Fruit fly (Drosophila melanogaster): Measurements from ENCODE around the gene CG3078.
A peak's percentile ranks its signal among the peaks of the same experiment; 100 is the strongest.

The CG3078 gene

dm6 chrX:2294474-2295434 is 35.1 kb upstream of the CG3078 start (continued):
- TF ChIP-seq Hr38 (GFP tag; optimal IDR thresholded peaks at IDR 0.05): no peak
- TF ChIP-seq Met (GFP tag; optimal IDR thresholded peaks at IDR 0.05): peak; percentile 74
- no peak for TF ChIP-seq Blimp-1 (GFP tag; optimal IDR thresholded peaks at IDR 0.05)
- peak; percentile 68 for TF ChIP-seq CG7368 (GFP tag; optimal IDR thresholded peaks at IDR 0.05)
- no peak for TF ChIP-seq fd59A (GFP tag; optimal IDR thresholded peaks at IDR 0.05)
- no peak for TF ChIP-seq dac (GFP tag; optimal IDR thresholded peaks at IDR 0.05)
- no peak for TF ChIP-seq Sox15 (GFP tag; optimal IDR thresholded peaks at IDR 0.05)
- peak; percentile 89 for TF ChIP-seq Sox14 (GFP tag; optimal IDR thresholded peaks at IDR 0.05)
- peak; percentile 59; the same call in 2 of the 3 replicates for TF ChIP-seq CG8119 (GFP tag; IDR thresholded peaks at IDR 0.05)
- TF ChIP-seq CG16779 (tag; optimal IDR thresholded peaks at IDR 0.05): peak; percentile 46
- peak; percentile 57 for TF ChIP-seq vri (GFP tag; optimal IDR thresholded peaks at IDR 0.05)

dm6 chrX:2293294-2293988 is 33.8 kb upstream of the CG3078 start, which contains the start of gene CG2865:
Gene CG2865, minus strand, starts transcription at chrX:2293411.
- TF ChIP-seq Gug (GFP tag; IDR thresholded peaks at IDR 0.05) (peak; percentile 81), dac (GFP tag; optimal IDR thresholded peaks at IDR 0.05) (peak; percentile 91), CG9139 (GFP tag; optimal IDR thresholded peaks at IDR 0.05) (peak; percentile 91), net (GFP tag; optimal IDR thresholded peaks at IDR 0.05) (peak; percentile 91), salr (GFP tag; optimal IDR thresholded peaks at IDR 0.05) (peak; percentile 83 to 92), acj6 (GFP tag; optimal IDR thresholded peaks at IDR 0.05) (peak; percentile 93), Sox15 (GFP tag; optimal IDR thresholded peaks at IDR 0.05) (peak; percentile 89), CG6808 (GFP tag; optimal IDR thresholded peaks at IDR 0.05) (peak; percentile 97), CG16779 (tag; optimal IDR thresholded peaks at IDR 0.05) (peak; percentile 92), Sox102F (GFP tag; optimal IDR thresholded peaks at IDR 0.05) (peak; percentile 96), CG11762 (GFP tag; optimal IDR thresholded peaks at IDR 0.05; ENCODE audit: insufficient read depth) (peak; percentile 93), Ets96B (tag; optimal IDR thresholded peaks at IDR 0.05) (peak; percentile 96), Lpt (GFP tag; optimal IDR thresholded peaks at IDR 0.05) (peak; percentile 94), CG3919 (GFP tag; optimal IDR thresholded peaks at IDR 0.05) (peak; percentile 94), CG4318 (GFP tag; optimal IDR thresholded peaks at IDR 0.05) (peak; percentile 86), eg (GFP tag; IDR thresholded peaks at IDR 0.05) (peak; percentile 92), esn (GFP tag; optimal IDR thresholded peaks at IDR 0.05) (peak; percentile 96), Sox14 (GFP tag; optimal IDR thresholded peaks at IDR 0.05) (peak; percentile 96), CG8632 (GFP tag; optimal IDR thresholded peaks at IDR 0.05) (peak; percentile 93), fkh (GFP tag; optimal IDR thresholded peaks at IDR 0.05) (peak; percentile 95), spab (GFP tag; optimal IDR thresholded peaks at IDR 0.05) (peak; percentile 93), OdsH (GFP tag; optimal IDR thresholded peaks at IDR 0.05) (peak; percentile 93), topi (GFP tag; optimal IDR thresholded peaks at IDR 0.05) (peak; percentile 97), Ets21C (GFP tag; optimal IDR thresholded peaks at IDR 0.05) (peak; percentile 93), ss (GFP tag; optimal IDR thresholded peaks at IDR 0.05) (peak; percentile 95 to 97), Eip93F (GFP tag; optimal IDR thresholded peaks at IDR 0.05) (peak; percentile 83), CG32006 (GFP tag; optimal IDR thresholded peaks at IDR 0.05) (peak; percentile 96), Met (GFP tag; optimal IDR thresholded peaks at IDR 0.05) (peak; percentile 97), fd85E (GFP tag; optimal IDR thresholded peaks at IDR 0.05) (peak; percentile 77), CG11294 (GFP tag; IDR thresholded peaks at IDR 0.05) (peak; percentile 86), Smox (GFP tag; optimal IDR thresholded peaks at IDR 0.05) (peak; percentile 95), Blimp-1 (GFP tag; optimal IDR thresholded peaks at IDR 0.05) (peak; percentile 91), Eip75B (GFP tag; optimal IDR thresholded peaks at IDR 0.05) (peak; percentile 95), Hr4 (GFP tag; optimal IDR thresholded peaks at IDR 0.05) (peak; percentile 94), CG8119 (GFP tag; IDR thresholded peaks at IDR 0.05) (peak; percentile 96), vri (GFP tag; optimal IDR thresholded peaks at IDR 0.05) (peak; percentile 93), Hr38 (GFP tag; optimal IDR thresholded peaks at IDR 0.05) (peak; percentile 17), CG6276 (GFP tag; optimal IDR thresholded peaks at IDR 0.05) (peak; percentile 96), CG10669 (GFP tag; optimal IDR thresholded peaks at IDR 0.05) (peak; percentile 96), CG31627 (GFP tag; optimal IDR thresholded peaks at IDR 0.05) (peak; percentile 95), lz (GFP tag; optimal IDR thresholded peaks at IDR 0.05) (peak; percentile 97), CG8319 (GFP tag; optimal IDR thresholded peaks at IDR 0.05) (peak; percentile 89)
